Worm (Caenorhabditis elegans): Measurements from ENCODE around the gene trxr-2.
A peak's percentile ranks its signal among the peaks of the same experiment; 100 is the strongest.

trxr-2 gene

DNA sequence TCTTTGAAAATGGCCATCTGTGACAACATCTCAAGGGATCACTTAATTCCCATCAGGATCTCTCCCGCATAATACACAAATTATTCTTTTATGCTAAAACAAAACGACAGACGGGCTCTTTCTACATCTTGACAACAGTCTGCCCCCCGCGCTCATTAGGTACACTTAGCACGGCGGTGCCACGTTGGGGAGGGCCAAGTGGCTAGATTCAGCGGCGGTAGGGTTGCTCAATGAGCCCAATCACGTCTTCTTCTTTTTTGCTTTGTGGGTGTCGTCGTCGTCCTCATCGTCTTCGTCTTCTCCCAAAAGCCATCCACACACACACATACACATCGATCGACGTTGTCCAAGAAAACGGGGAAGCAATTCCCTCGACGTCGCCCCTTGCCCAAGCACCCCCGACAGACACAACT, 40.5 kb upstream of the trxr-2 start:
- TF ChIP-seq ZK546.5 (tag; optimal IDR thresholded peaks at IDR 0.05) (no peak), nhr-25 (tag; optimal IDR thresholded peaks at IDR 0.05) (no peak), lin-13 (GFP tag; optimal IDR thresholded peaks at IDR 0.05) (no peak), snpc-4 (tag; optimal IDR thresholded peaks at IDR 0.05) (no peak), ztf-1 (GFP tag; conservative IDR thresholded peaks at IDR 0.05) (0 out of 2 replicates have a peak, but pooled peaks have one; percentile 43), nhr-21 (tag; optimal IDR thresholded peaks at IDR 0.05) (no peak), crh-2 (tag; optimal IDR thresholded peaks at IDR 0.05) (peak; percentile 18), sma-9 (GFP tag; optimal IDR thresholded peaks at IDR 0.05) (no peak), sma-9 (tag; optimal IDR thresholded peaks at IDR 0.05) (no peak), zag-1 (tag; optimal IDR thresholded peaks at IDR 0.05) (peak; percentile 55), lin-39 (tag; optimal IDR thresholded peaks at IDR 0.05) (peak; percentile 34), nhr-12 (tag; optimal IDR thresholded peaks at IDR 0.05) (no peak), Y55F3AM.14 (GFP tag; optimal IDR thresholded peaks at IDR 0.05) (peak; percentile 37), mab-5 (tag; optimal IDR thresholded peaks at IDR 0.05) (no peak), skn-1 (tag; optimal IDR thresholded peaks at IDR 0.05) (no peak), R02D3.7 (tag; optimal IDR thresholded peaks at IDR 0.05) (no peak), F13H6.1 (tag; optimal IDR thresholded peaks at IDR 0.05) (no peak), nhr-11 (tag; optimal IDR thresholded peaks at IDR 0.05) (no peak), nhr-6 (tag; optimal IDR thresholded peaks at IDR 0.05) (no peak), C34F6.9 (tag; optimal IDR thresholded peaks at IDR 0.05) (no peak), elt-3 (tag; optimal IDR thresholded peaks at IDR 0.05) (no peak), unc-55 (GFP tag; optimal IDR thresholded peaks at IDR 0.05) (peak; percentile 15), nhr-237 (tag; optimal IDR thresholded peaks at IDR 0.05) (no peak), nhr-129 (tag; optimal IDR thresholded peaks at IDR 0.05) (no peak), unc-62 (GFP tag; optimal IDR thresholded peaks at IDR 0.05) (no peak), nhr-10 (tag; optimal IDR thresholded peaks at IDR 0.05) (no peak), fos-1 (tag; optimal IDR thresholded peaks at IDR 0.05) (no peak)

DNA sequence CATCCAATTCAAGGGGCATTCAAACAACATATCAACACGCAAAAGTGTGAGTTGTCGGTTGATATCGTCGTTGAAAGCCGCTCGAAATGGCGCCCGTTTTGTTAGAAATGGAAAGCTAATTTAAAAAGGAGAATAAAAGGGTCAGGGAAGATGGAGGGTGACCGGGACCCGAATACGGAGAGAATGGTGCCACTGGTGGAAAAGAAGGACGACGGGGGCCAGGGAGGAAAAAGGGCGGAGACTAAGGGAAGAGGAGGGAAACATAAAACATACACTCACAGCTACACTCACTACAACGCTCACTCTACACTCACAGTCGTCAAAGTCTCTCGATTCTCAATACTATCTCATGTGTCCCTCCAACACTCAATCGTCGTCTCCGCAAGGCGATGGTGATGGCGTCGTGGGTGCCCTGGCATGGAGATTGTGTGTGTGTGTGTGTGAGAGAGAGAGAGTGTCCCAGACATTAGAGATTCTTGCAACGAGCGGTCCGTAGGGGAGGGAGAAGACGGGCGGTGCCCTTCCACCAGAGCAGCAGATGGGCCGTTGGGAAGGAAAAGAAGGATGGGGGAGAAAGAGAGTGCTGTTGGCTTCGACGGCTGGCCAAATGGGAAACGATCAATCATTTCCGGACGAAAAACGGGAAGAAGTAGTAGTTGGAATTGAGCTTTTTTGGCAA, 39.4 kb upstream of the trxr-2 start:
- TF ChIP-seq nhr-25 (tag; optimal IDR thresholded peaks at IDR 0.05) = peak; percentile 61
- TF ChIP-seq nhr-6 (tag; optimal IDR thresholded peaks at IDR 0.05) = peak; percentile 73
- peak; percentile 91 for TF ChIP-seq sem-4 (tag; optimal IDR thresholded peaks at IDR 0.05)
- TF ChIP-seq lin-39 (tag; optimal IDR thresholded peaks at IDR 0.05) = peak; percentile 95
- TF ChIP-seq zag-1 (tag; optimal IDR thresholded peaks at IDR 0.05) = peak; percentile 95
- no peak for TF ChIP-seq nhr-10 (tag; optimal IDR thresholded peaks at IDR 0.05)
- no peak for TF ChIP-seq elt-3 (tag; optimal IDR thresholded peaks at IDR 0.05)
- TF ChIP-seq crh-2 (tag; optimal IDR thresholded peaks at IDR 0.05) = peak; percentile 68
- TF ChIP-seq mab-5 (tag; optimal IDR thresholded peaks at IDR 0.05) = peak; percentile 92
- TF ChIP-seq unc-62 (GFP tag; optimal IDR thresholded peaks at IDR 0.05) = no peak
- TF ChIP-seq sma-3 (GFP tag; optimal IDR thresholded peaks at IDR 0.05) = no peak
- TF ChIP-seq lsy-2 (tag; optimal IDR thresholded peaks at IDR 0.05) = peak; percentile 70 to 86
- peak; percentile 20 for TF ChIP-seq Y55F3AM.14 (GFP tag; optimal IDR thresholded peaks at IDR 0.05)
- TF ChIP-seq nhr-77 (tag; optimal IDR thresholded peaks at IDR 0.05) = no peak
- TF ChIP-seq skn-1 (tag; optimal IDR thresholded peaks at IDR 0.05) = no peak
- TF ChIP-seq ztf-4 (tag; optimal IDR thresholded peaks at IDR 0.05) = peak; percentile 59
- peak; percentile 11 for TF ChIP-seq blmp-1 (tag; optimal IDR thresholded peaks at IDR 0.05; ENCODE audit: insufficient read depth)
- no peak for TF ChIP-seq ztf-1 (GFP tag; conservative IDR thresholded peaks at IDR 0.05)
- TF ChIP-seq alr-1 (tag; optimal IDR thresholded peaks at IDR 0.05) = no peak
- no peak for TF ChIP-seq ztf-11 (tag; optimal IDR thresholded peaks at IDR 0.05)
- TF ChIP-seq aly-2 (tag; optimal IDR thresholded peaks at IDR 0.05) = no peak
- no peak for TF ChIP-seq elt-1 (tag; optimal IDR thresholded peaks at IDR 0.05)
- TF ChIP-seq sma-9 (GFP tag; optimal IDR thresholded peaks at IDR 0.05) = peak; percentile 76
- no peak for TF ChIP-seq sma-9 (tag; optimal IDR thresholded peaks at IDR 0.05)
- no peak for TF ChIP-seq nhr-23 (tag; optimal IDR thresholded peaks at IDR 0.05)
- no peak for TF ChIP-seq ceh-82 (tag; optimal IDR thresholded peaks at IDR 0.05)
- no peak for TF ChIP-seq ZK546.5 (tag; optimal IDR thresholded peaks at IDR 0.05)
- no peak for TF ChIP-seq peb-1 (tag; optimal IDR thresholded peaks at IDR 0.05)
- no peak for TF ChIP-seq mbf-1 (tag; optimal IDR thresholded peaks at IDR 0.05)
- TF ChIP-seq nhr-129 (tag; optimal IDR thresholded peaks at IDR 0.05) = peak; percentile 95
- TF ChIP-seq lin-11 (tag; optimal IDR thresholded peaks at IDR 0.05) = peak; percentile 68
- TF ChIP-seq fos-1 (tag; optimal IDR thresholded peaks at IDR 0.05) = peak; percentile 53
- TF ChIP-seq C34F6.9 (tag; optimal IDR thresholded peaks at IDR 0.05) = peak; percentile 90
- peak; percentile 87 for TF ChIP-seq unc-55 (GFP tag; optimal IDR thresholded peaks at IDR 0.05)
- TF ChIP-seq mdl-1 (tag; optimal IDR thresholded peaks at IDR 0.05) = peak; percentile 4 to 72
- no peak for TF ChIP-seq gmeb-1 (tag; optimal IDR thresholded peaks at IDR 0.05)
- no peak for TF ChIP-seq dmd-4 (tag; optimal IDR thresholded peaks at IDR 0.05)
- peak; percentile 41 for TF ChIP-seq egl-27 (tag; optimal IDR thresholded peaks at IDR 0.05)
- peak; percentile 94 for TF ChIP-seq F13H6.1 (tag; optimal IDR thresholded peaks at IDR 0.05)
- no peak for TF ChIP-seq unc-39 (tag; optimal IDR thresholded peaks at IDR 0.05)
- TF ChIP-seq nhr-11 (tag; optimal IDR thresholded peaks at IDR 0.05) = no peak
- peak; percentile 76 for TF ChIP-seq lin-13 (GFP tag; optimal IDR thresholded peaks at IDR 0.05)
- TF ChIP-seq nhr-21 (tag; optimal IDR thresholded peaks at IDR 0.05) = peak; percentile 20
- TF ChIP-seq R02D3.7 (tag; optimal IDR thresholded peaks at IDR 0.05) = no peak
- no peak for TF ChIP-seq nhr-237 (tag; optimal IDR thresholded peaks at IDR 0.05)
- TF ChIP-seq snpc-4 (tag; optimal IDR thresholded peaks at IDR 0.05) = no peak
- TF ChIP-seq nhr-12 (tag; optimal IDR thresholded peaks at IDR 0.05) = no peak
